Worm (Caenorhabditis elegans) whole organism, mixed stage, embryonic: ENCODE data around the gene lron-12.

Source experiments
- ceh-83 ChIP-seq: fragments of 200-800 bp; sonication (Bioruptor generic); optimal IDR thresholded peaks from 2 replicates; lab custom pipeline; 2018; ENCODE audit warnings: mild to moderate bottlenecking, missing genetic modification characterization, missing compliant biosample characterization
- ces-1 ChIP-seq: fragments of 150-350 bp; optimal IDR thresholded peaks from 2 replicates; lab custom pipeline; 2014; ENCODE audit warnings: missing biosample characterization, missing genetic modification reagents, missing genetic modification characterization
- cnd-1 ChIP-seq: fragments of 200-800 bp; sonication (Bioruptor generic); optimal IDR thresholded peaks from 2 replicates; lab custom pipeline; 2018; ENCODE audit warnings: mild to moderate bottlenecking, missing genetic modification characterization, missing compliant biosample characterization
- elt-1 ChIP-seq: sonication (generic microtip); optimal IDR thresholded peaks from 2 replicates; lab custom pipeline; 2017; ENCODE audit warnings: missing genetic modification characterization, mild to moderate bottlenecking, missing compliant biosample characterization, antibody characterized with exemption, moderate library complexity, borderline replicate concordance; ENCODE audit not compliant: insufficient read depth
- hlh-1 ChIP-seq: fragments of 150-350 bp; optimal IDR thresholded peaks from 2 replicates; lab custom pipeline; 2014; ENCODE audit warnings: missing biosample characterization, missing genetic modification reagents, missing genetic modification characterization
- lsy-2 ChIP-seq: fragments of 150-350 bp; optimal IDR thresholded peaks from 2 replicates; lab custom pipeline; 2014; ENCODE audit warnings: missing biosample characterization, missing genetic modification characterization
- nhr-237 ChIP-seq: fragments of 150-350 bp; optimal IDR thresholded peaks from 2 replicates; lab custom pipeline; 2014; ENCODE audit warnings: missing biosample characterization, missing genetic modification characterization
- nhr-28 ChIP-seq: fragments of 150-350 bp; optimal IDR thresholded peaks from 2 replicates; lab custom pipeline; 2014; ENCODE audit warnings: missing biosample characterization, missing genetic modification characterization
- pha-4 ChIP-seq: fragments of 150-350 bp; optimal IDR thresholded peaks from 2 replicates; lab custom pipeline; 2018; ENCODE audit warnings: missing biosample characterization, missing genetic modification reagents, missing genetic modification characterization
- snpc-4 ChIP-seq: fragments of 150-350 bp; optimal IDR thresholded peaks from 2 replicates; lab custom pipeline; 2014; ENCODE audit warnings: missing biosample characterization, missing genetic modification characterization
- tbx-8 ChIP-seq: fragments of 200-800 bp; sonication (Bioruptor generic); optimal IDR thresholded peaks from 2 replicates; lab custom pipeline; 2018; ENCODE audit warnings: mild to moderate bottlenecking, missing genetic modification characterization, moderate library complexity, missing compliant biosample characterization
- unc-62 ChIP-seq: fragments of 150-350 bp; optimal IDR thresholded peaks from 2 replicates; lab custom pipeline; 2014; ENCODE audit warnings: missing biosample characterization, missing genetic modification reagents, missing genetic modification characterization
- ztf-11 ChIP-seq: fragments of 150-350 bp; optimal IDR thresholded peaks from 2 replicates; lab custom pipeline; 2014; ENCODE audit warnings: missing biosample characterization, missing genetic modification characterization

DNA sequence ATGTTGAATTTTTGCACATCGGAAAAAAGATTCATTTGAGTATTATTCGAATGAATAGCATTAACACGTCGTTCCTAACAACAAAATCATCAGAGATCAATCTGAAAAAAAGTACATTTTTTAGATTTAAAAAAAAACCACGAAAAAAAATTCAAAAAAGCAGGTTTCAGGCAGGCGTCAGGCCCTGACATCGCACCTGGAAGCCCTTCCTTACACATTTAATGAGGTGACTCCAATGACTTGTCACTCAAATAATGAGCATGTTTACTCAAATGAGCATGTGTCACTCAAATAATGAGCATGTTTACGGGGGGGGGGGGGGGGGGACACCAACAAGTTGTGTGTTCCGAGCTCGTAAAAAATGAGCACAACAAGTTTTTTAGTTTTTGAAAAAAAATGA is at the start of gene lron-12:
- no peak for TF ChIP-seq lsy-2 (tag; lab: Kevin White, UChicago)
- TF ChIP-seq nhr-237 (tag; lab: Kevin White, UChicago): no peak
- TF ChIP-seq hlh-1 (tag; lab: Kevin White, UChicago): no peak
- TF ChIP-seq snpc-4 (tag; lab: Kevin White, UChicago): no peak
- TF ChIP-seq cnd-1: no peak
- no peak for TF ChIP-seq nhr-28
- no peak for TF ChIP-seq ces-1 (GFP tag; lab: Kevin White, UChicago)
- TF ChIP-seq ceh-83 (GFP tag; lab: Kevin White, UChicago): no peak
- TF ChIP-seq elt-1 (tag; lab: Kevin White, UChicago): no peak
- no peak for TF ChIP-seq pha-4 (tag; lab: Kevin White, UChicago)
- no peak for TF ChIP-seq ztf-11
- TF ChIP-seq unc-62 (GFP tag; lab: Kevin White, UChicago): no peak
- no peak for TF ChIP-seq tbx-8 (GFP tag; lab: Kevin White, UChicago)
